Fruit fly (Drosophila melanogaster) whole organism, embryonic: ENCODE results near the gene Prat2.
A peak's percentile ranks its signal among the peaks of the same experiment; 100 is the strongest.

Source experiments
- Ada2b ChIP-seq: fragments of 200-800 bp; sonication (Bioruptor generic); IDR thresholded peaks from 2 replicates; pipeline ENCODE4 v1.3.6; 2022; ENCODE audit warnings: missing biosample characterization, missing genetic modification characterization
- CG11093 ChIP-seq: fragments of 200-800 bp; sonication (Bioruptor generic); IDR thresholded peaks from 3 replicates; pipeline ENCODE4 v1.3.6; 2022; ENCODE audit warnings: missing biosample characterization, missing genetic modification characterization
- CG12942 ChIP-seq: fragments of 200-800 bp; sonication (Bioruptor generic); optimal IDR thresholded peaks from 3 replicates; lab custom pipeline; 2016; ENCODE audit warnings: missing biosample characterization, missing genetic modification characterization
- CG17328 ChIP-seq: fragments of 200-800 bp; sonication (Bioruptor generic); IDR thresholded peaks from 2 replicates; pipeline ENCODE4 v1.3.6; 2022; ENCODE audit warnings: missing biosample characterization, missing genetic modification characterization
- CG18262 ChIP-seq: fragments of 200-800 bp; optimal IDR thresholded peaks from 3 replicates; lab custom pipeline; 2019; ENCODE audit warnings: missing biosample characterization, mild to moderate bottlenecking, missing genetic modification characterization, moderate library complexity
- CG2712 ChIP-seq: fragments of 200-800 bp; optimal IDR thresholded peaks from 3 replicates; lab custom pipeline; 2019; ENCODE audit warnings: missing biosample characterization, mild to moderate bottlenecking, missing genetic modification characterization, moderate library complexity
- CG3065 ChIP-seq: fragments of 200-800 bp; sonication (Bioruptor generic); optimal IDR thresholded peaks from 2 replicates; lab custom pipeline; 2016; ENCODE audit warnings: missing biosample characterization, missing genetic modification characterization
- CG4328 ChIP-seq: fragments of 200-800 bp; sonication (Bioruptor generic); optimal IDR thresholded peaks from 3 replicates; lab custom pipeline; 2017; ENCODE audit warnings: missing biosample characterization, missing genetic modification reagents, missing genetic modification characterization
- CG4707 ChIP-seq: fragments of 200-800 bp; sonication (Bioruptor generic); optimal IDR thresholded peaks from 2 replicates; lab custom pipeline; 2018; ENCODE audit warnings: missing biosample characterization, mild to moderate bottlenecking, missing genetic modification characterization, moderate library complexity
- CG6175 ChIP-seq: fragments of 200-800 bp; sonication (Bioruptor generic); IDR thresholded peaks from 3 replicates; pipeline ENCODE4 v1.3.6; 2022; ENCODE audit warnings: missing biosample characterization, missing genetic modification characterization
- CG7556 ChIP-seq: fragments of 200-800 bp; sonication (Bioruptor generic); optimal IDR thresholded peaks from 2 replicates; lab custom pipeline; 2017; ENCODE audit warnings: missing biosample characterization, mild to moderate bottlenecking, missing genetic modification characterization
- CG7987 ChIP-seq: fragments of 200-800 bp; sonication (Bioruptor generic); optimal IDR thresholded peaks from 2 replicates; lab custom pipeline; 2018; ENCODE audit warnings: missing biosample characterization, mild to moderate bottlenecking, missing genetic modification characterization, moderate library complexity
- Dll ChIP-seq: fragments of 200-800 bp; sonication (Bioruptor generic); IDR thresholded peaks from 4 replicates; pipeline ENCODE4 v1.3.6; 2022; ENCODE audit warnings: missing biosample characterization, missing genetic modification characterization; ENCODE audit not compliant: partially characterized antibody
- Drgx ChIP-seq: fragments of 200-800 bp; sonication (Bioruptor generic); IDR thresholded peaks from 2 replicates; pipeline ENCODE4 v1.3.6; 2022; ENCODE audit warnings: missing biosample characterization, missing genetic modification characterization
- Eip74EF ChIP-seq, 2 experiments: fragments of 200-800 bp in 1 of 2; fragments of >200 bp in 1 of 2; sonication (Bioruptor generic) in 1 of 2; optimal IDR thresholded peaks; 2 replicates each; lab custom pipeline; 2017 to 2019; ENCODE audit warnings: missing biosample characterization in 2 of 2, missing genetic modification characterization in 2 of 2, mild to moderate bottlenecking in 1 of 2, moderate library complexity in 1 of 2
- Elba2 ChIP-seq: fragments of 200-800 bp; sonication (Bioruptor generic); optimal IDR thresholded peaks from 3 replicates; lab custom pipeline; 2016; ENCODE audit warnings: missing biosample characterization, missing genetic modification characterization
- Ets65A ChIP-seq: fragments of 200-800 bp; sonication (Bioruptor generic); peaks from one replicate; lab custom pipeline; 2016; ENCODE audit warnings: missing biosample characterization, missing genetic modification characterization
- Hr78 ChIP-seq, 2 experiments: fragments of 200-800 bp in 1 of 2; fragments of >200 bp in 1 of 2; sonication (Bioruptor generic) in 1 of 2; optimal IDR thresholded peaks; 2 replicates each; lab custom pipeline; 2017 to 2019; ENCODE audit warnings: missing biosample characterization in 2 of 2, missing genetic modification characterization in 2 of 2, mild to moderate bottlenecking in 1 of 2, moderate library complexity in 1 of 2
- NC2β ChIP-seq: fragments of 200-800 bp; sonication (Bioruptor generic); optimal IDR thresholded peaks from 2 replicates; lab custom pipeline; 2016; ENCODE audit warnings: missing biosample characterization, missing genetic modification characterization
- Nf-YA ChIP-seq: fragments of 200-800 bp; sonication (Bioruptor generic); IDR thresholded peaks from 2 replicates; pipeline ENCODE4 v1.3.6; 2022; ENCODE audit warnings: missing biosample characterization, missing genetic modification characterization
- Opbp ChIP-seq: fragments of 200-800 bp; sonication (Bioruptor generic); IDR thresholded peaks from 3 replicates; pipeline ENCODE4 v1.3.6; 2022; ENCODE audit warnings: missing biosample characterization, missing genetic modification characterization; ENCODE audit not compliant: partially characterized antibody
- PHDP ChIP-seq: fragments of 200-800 bp; sonication (Bioruptor generic); optimal IDR thresholded peaks from 3 replicates; lab custom pipeline; 2018; ENCODE audit warnings: missing biosample characterization, mild to moderate bottlenecking, missing genetic modification characterization, moderate library complexity
- Taf1 ChIP-seq: fragments of 200-800 bp; sonication (Bioruptor generic); IDR thresholded peaks from 2 replicates; pipeline ENCODE4 v1.3.6; 2022; ENCODE audit warnings: missing biosample characterization, missing genetic modification characterization
- abd-A ChIP-seq: fragments of 200-800 bp; sonication (Bioruptor generic); optimal IDR thresholded peaks from 3 replicates; lab custom pipeline; 2019; ENCODE audit warnings: missing biosample characterization, mild to moderate bottlenecking, missing genetic modification characterization, moderate library complexity
- chinmo ChIP-seq: fragments of 200-800 bp; sonication (Bioruptor generic); IDR thresholded peaks from 4 replicates; pipeline ENCODE4 v1.3.6; 2022; ENCODE audit warnings: missing biosample characterization, missing genetic modification characterization; ENCODE audit not compliant: partially characterized antibody
- crol ChIP-seq: fragments of 200-800 bp; sonication (Bioruptor generic); IDR thresholded peaks from 2 replicates; pipeline ENCODE4 v1.3.6; 2022; ENCODE audit warnings: missing biosample characterization, missing genetic modification characterization
- dati ChIP-seq: fragments of 200-800 bp; sonication (Bioruptor generic); IDR thresholded peaks from 2 replicates; pipeline ENCODE4 v1.3.6; 2022; ENCODE audit warnings: missing biosample characterization, missing genetic modification characterization
- fru ChIP-seq: fragments of >200 bp; optimal IDR thresholded peaks from 2 replicates; lab custom pipeline; 2017
- grn ChIP-seq: fragments of 200-800 bp; sonication (Bioruptor generic); optimal IDR thresholded peaks from 3 replicates; lab custom pipeline; 2017; ENCODE audit warnings: missing biosample characterization, missing genetic modification characterization
- gt ChIP-seq: fragments of 200-800 bp; sonication (Bioruptor generic); IDR thresholded peaks from 2 replicates; pipeline ENCODE4 v1.3.6; 2022; ENCODE audit warnings: missing biosample characterization, missing genetic modification characterization
- kni ChIP-seq: fragments of 200-800 bp; sonication (Bioruptor generic); optimal IDR thresholded peaks from 3 replicates; lab custom pipeline; 2017; ENCODE audit warnings: mild to moderate bottlenecking, missing biosample characterization, missing genetic modification reagents, missing genetic modification characterization
- lov ChIP-seq, 2 experiments: fragments of 200-800 bp in 1 of 2; fragments of >200 bp in 1 of 2; sonication (Bioruptor generic) in 1 of 2; IDR thresholded peaks in 1 of 2; optimal IDR thresholded peaks in 1 of 2; 2 replicates in 1 of 2; 3 replicates in 1 of 2; pipeline versions ENCODE4 v1.3.6 to Lab custom; 2017 to 2022; ENCODE audit warnings: missing biosample characterization in 1 of 2, missing genetic modification characterization in 1 of 2
- luna ChIP-seq: fragments of 200-800 bp; sonication (Bioruptor generic); optimal IDR thresholded peaks from 2 replicates; lab custom pipeline; 2016; ENCODE audit warnings: missing biosample characterization, missing genetic modification characterization
- pzg ChIP-seq: fragments of 200-800 bp; sonication (Bioruptor generic); optimal IDR thresholded peaks from 3 replicates; lab custom pipeline; 2018; ENCODE audit warnings: missing biosample characterization, mild to moderate bottlenecking, missing genetic modification characterization, moderate library complexity
- scrt ChIP-seq: fragments of 200-800 bp; sonication (Bioruptor generic); optimal IDR thresholded peaks from 2 replicates; lab custom pipeline; 2018; ENCODE audit warnings: missing biosample characterization, mild to moderate bottlenecking, missing genetic modification characterization, moderate library complexity
- seq ChIP-seq: fragments of 200-800 bp; sonication (Bioruptor generic); IDR thresholded peaks from 2 replicates; pipeline ENCODE4 v1.3.6; 2022; ENCODE audit warnings: missing biosample characterization, missing genetic modification characterization
- slbo ChIP-seq: fragments of 200-800 bp; sonication (Bioruptor generic); IDR thresholded peaks from 2 replicates; pipeline ENCODE4 v1.3.6; 2022; ENCODE audit warnings: missing biosample characterization, missing genetic modification characterization
- sug ChIP-seq: fragments of 200-800 bp; optimal IDR thresholded peaks from 2 replicates; lab custom pipeline; 2019; ENCODE audit warnings: missing biosample characterization, mild to moderate bottlenecking, missing genetic modification characterization, moderate library complexity
- ttk ChIP-seq: fragments of 200-800 bp; sonication (Bioruptor generic); IDR thresholded peaks from 2 replicates; pipeline ENCODE4 v2.1.2; 2022; ENCODE audit warnings: missing biosample characterization, missing genetic modification characterization
- tup ChIP-seq: fragments of 200-800 bp; sonication (Bioruptor generic); optimal IDR thresholded peaks from 2 replicates; lab custom pipeline; 2016; ENCODE audit warnings: missing biosample characterization, mild to moderate bottlenecking, missing genetic modification characterization, moderate library complexity
- usp ChIP-seq: fragments of >200 bp; optimal IDR thresholded peaks from 2 replicates; lab custom pipeline; 2017; ENCODE audit warnings: missing biosample characterization, missing genetic modification characterization
- vvl ChIP-seq: fragments of 200-800 bp; sonication (Bioruptor generic); IDR thresholded peaks from 2 replicates; pipeline ENCODE4 v1.3.6; 2022; ENCODE audit warnings: missing biosample characterization, missing genetic modification characterization
- yki ChIP-seq: fragments of >200 bp; optimal IDR thresholded peaks from 3 replicates; lab custom pipeline; 2018

The Prat2 gene

dm6 chr3L:6925843-6926242 lies 11.2 kb upstream of the Prat2 start (continued):
- TF ChIP-seq Opbp (0 out of 3 replicates have a peak, but pooled peaks have one; percentile 40), scrt (GFP tag; lab: Kevin White, UChicago) (no peak), gt (GFP tag; lab: Robert Waterston, UW) (no peak), CG17328 (no peak), Taf1 (GFP tag; lab: Robert Waterston, UW) (no peak)

- TF ChIP-seq CG6175 (GFP tag; lab: Robert Waterston, UW) (peak; percentile 43; the same call in 1 of the 3 replicates), CG12942 (GFP tag; lab: Kevin White, UChicago) (no peak), CG4328 (GFP tag; lab: Kevin White, UChicago) (no peak), crol (0 out of 2 replicates have a peak, but pooled peaks have one; percentile 24), CG4707 (peak; percentile 92), fru (lab: Kevin White, UChicago) (no peak), kni (GFP tag; lab: Kevin White, UChicago) (peak; percentile 42), abd-A (tag; lab: Kevin White, UChicago) (peak; percentile 45), CG3065 (GFP tag; lab: Kevin White, UChicago) (no peak), NC2β (GFP tag; lab: Kevin White, UChicago) (no peak), vvl (GFP tag; lab: Robert Waterston, UW) (peak; percentile 95), tup (GFP tag; lab: Kevin White, UChicago) (no peak), usp (GFP tag; lab: Kevin White, UChicago) (no peak), grn (GFP tag; lab: Kevin White, UChicago) (peak; percentile 72), Ets65A (GFP tag; lab: Kevin White, UChicago) (peak; percentile 11), Nf-YA (GFP tag; lab: Robert Waterston, UW) (no peak), dati (GFP tag; lab: Robert Waterston, UW) (no peak), chinmo (GFP tag; lab: Robert Waterston, UW) (0 out of 4 replicates have a peak, but pooled peaks have one; percentile 7), CG18262 (no peak), ttk (GFP tag; lab: Robert Waterston, UW) (0 out of 2 replicates have a peak, but pooled peaks have one; percentile 15), seq (GFP tag; lab: Robert Waterston, UW) (no peak), Hr78 (GFP tag; optimal IDR thresholded peaks at IDR 0.05; lab: Kevin White, UChicago) (peak in 1 of 2 experiments; percentile 13), CG2712 (tag; lab: Kevin White, UChicago) (no peak), luna (GFP tag; lab: Kevin White, UChicago) (no peak), Dll (GFP tag; lab: Robert Waterston, UW) (no peak)
- TF ChIP-seq, all 482 proteins: peak for 11
Measured at dm6 chr3L:6919213-6919612, 4.5 kb upstream of the Prat2 start.

- peak; percentile 60 for TF ChIP-seq Ets65A (GFP tag; lab: Kevin White, UChicago)
- TF ChIP-seq Elba2 (GFP tag; lab: Kevin White, UChicago) = no peak
- no peak for TF ChIP-seq CG7987 (GFP tag; lab: Kevin White, UChicago)
- no peak for TF ChIP-seq CG7556 (GFP tag; lab: Kevin White, UChicago)
- TF ChIP-seq sug (tag; lab: Kevin White, UChicago) = peak; percentile 71
Measured at dm6 chr3L:6913823-6914222, 853 bp downstream of the Prat2 start.

dm6 chr3L:6911219-6911618 lies 3.5 kb downstream of the Prat2 start:
- no peak for TF ChIP-seq yki (lab: Kevin White, UChicago)
- TF ChIP-seq CG12942 (GFP tag; lab: Kevin White, UChicago) = no peak
- TF ChIP-seq Ada2b (GFP tag; lab: Robert Waterston, UW) = no peak
- no peak for TF ChIP-seq Eip74EF (GFP tag; optimal IDR thresholded peaks at IDR 0.05; lab: Kevin White, UChicago)
- TF ChIP-seq pzg (GFP tag; lab: Kevin White, UChicago) = no peak
- TF ChIP-seq chinmo (GFP tag; lab: Robert Waterston, UW) = 0 out of 4 replicates have a peak, but pooled peaks have one; percentile 60
- no peak for TF ChIP-seq PHDP (tag; lab: Kevin White, UChicago)
- no peak for TF ChIP-seq lov (optimal IDR thresholded peaks at IDR 0.05; lab: Kevin White, UChicago)
- TF ChIP-seq lov (GFP tag; IDR thresholded peaks at IDR 0.05; lab: Robert Waterston, UW) = peak; percentile 45; the same call in 1 of the 3 replicates
- no peak for TF ChIP-seq slbo (GFP tag; lab: Robert Waterston, UW)
- peak; percentile 77 for TF ChIP-seq Ets65A (GFP tag; lab: Kevin White, UChicago)
- TF ChIP-seq CG11093 (GFP tag; lab: Robert Waterston, UW) = no peak
- no peak for TF ChIP-seq Drgx (GFP tag; lab: Robert Waterston, UW)
